Worm (Caenorhabditis elegans): ENCODE measurements around the gene yif-1.

ce11 chrV:10083999-10084468 is 29.3 kb upstream of the yif-1 start, which contains the start of gene nhr-12:
- TF ChIP-seq nhr-77 (tag; optimal IDR thresholded peaks at IDR 0.05), result no peak
- no peak for TF ChIP-seq nhr-76 (tag; optimal IDR thresholded peaks at IDR 0.05)
- no peak for TF ChIP-seq lir-3 (tag; optimal IDR thresholded peaks at IDR 0.05; ENCODE audit: poor library complexity)
- TF ChIP-seq jun-1 (tag; optimal IDR thresholded peaks at IDR 0.05), result no peak
- TF ChIP-seq ztf-11 (tag; optimal IDR thresholded peaks at IDR 0.05), result no peak
- TF ChIP-seq pqm-1 (tag; optimal IDR thresholded peaks at IDR 0.05), result no peak
- TF ChIP-seq nhr-20 (tag; optimal IDR thresholded peaks at IDR 0.05), result peak; percentile 59
- TF ChIP-seq egl-27 (tag; optimal IDR thresholded peaks at IDR 0.05), result no peak
- TF ChIP-seq hpl-2 (GFP tag; optimal IDR thresholded peaks at IDR 0.05), result no peak
- no peak for TF ChIP-seq xbp-1 (tag; optimal IDR thresholded peaks at IDR 0.05)
- no peak for TF ChIP-seq fos-1 (tag; optimal IDR thresholded peaks at IDR 0.05)
- no peak for TF ChIP-seq lsy-2 (tag; optimal IDR thresholded peaks at IDR 0.05)

Measured in whole organism, L1 larva.